Worm (Caenorhabditis elegans): Measurements from ENCODE around the gene erp-44.2.

erp-44.2 gene

ce11 chrIV:7877781-7878180, 43.3 kb upstream of the erp-44.2 start, which contains the start of gene kin-26:
Gene kin-26, minus strand, starts transcription at chrIV:7877881.
- TF ChIP-seq zip-8 (tag; optimal IDR thresholded peaks at IDR 0.05) = no peak
- no peak for TF ChIP-seq sem-2 (GFP tag; optimal IDR thresholded peaks at IDR 0.05)
- TF ChIP-seq pha-4 (tag; optimal IDR thresholded peaks at IDR 0.05) = no peak
- no peak for TF ChIP-seq sptf-1 (tag; optimal IDR thresholded peaks at IDR 0.05)
- no peak for TF ChIP-seq ham-2 (GFP tag; optimal IDR thresholded peaks at IDR 0.05)
- TF ChIP-seq mep-1 (tag; optimal IDR thresholded peaks at IDR 0.05) = no peak
- no peak for TF ChIP-seq bed-3 (GFP tag; optimal IDR thresholded peaks at IDR 0.05)
- no peak for TF ChIP-seq ces-1 (GFP tag; optimal IDR thresholded peaks at IDR 0.05)
- no peak for TF ChIP-seq lin-32 (GFP tag; optimal IDR thresholded peaks at IDR 0.05)
- TF ChIP-seq cnd-1 (tag; optimal IDR thresholded peaks at IDR 0.05) = no peak
- TF ChIP-seq unc-39 (tag; optimal IDR thresholded peaks at IDR 0.05) = no peak
- no peak for TF ChIP-seq flh-1 (GFP tag; optimal IDR thresholded peaks at IDR 0.05)
- TF ChIP-seq unc-62 (GFP tag; optimal IDR thresholded peaks at IDR 0.05) = no peak
- TF ChIP-seq nhr-237 (tag; optimal IDR thresholded peaks at IDR 0.05) = no peak
- no peak for TF ChIP-seq ceh-39 (tag; optimal IDR thresholded peaks at IDR 0.05)

ce11 chrIV:7877255-7877654, 42.8 kb upstream of the erp-44.2 start:
- TF ChIP-seq nhr-237 (tag; optimal IDR thresholded peaks at IDR 0.05) (no peak), sem-2 (GFP tag; optimal IDR thresholded peaks at IDR 0.05) (no peak), lin-32 (GFP tag; optimal IDR thresholded peaks at IDR 0.05) (no peak), unc-39 (tag; optimal IDR thresholded peaks at IDR 0.05) (no peak)

ce11 chrIV:7870451-7870850, 36.0 kb upstream of the erp-44.2 start, which contains the start of gene T06C10.3:
Gene T06C10.3, plus strand, starts transcription at chrIV:7870751.
- TF ChIP-seq lin-13 (tag; optimal IDR thresholded peaks at IDR 0.05) (no peak), flh-1 (GFP tag; optimal IDR thresholded peaks at IDR 0.05) (no peak), sptf-1 (tag; optimal IDR thresholded peaks at IDR 0.05) (no peak), nhr-76 (tag; optimal IDR thresholded peaks at IDR 0.05) (no peak), mep-1 (tag; optimal IDR thresholded peaks at IDR 0.05) (no peak)

- TF ChIP-seq unc-62 (GFP tag; optimal IDR thresholded peaks at IDR 0.05) (no peak), mep-1 (tag; optimal IDR thresholded peaks at IDR 0.05) (no peak), pha-4 (tag; optimal IDR thresholded peaks at IDR 0.05) (no peak), cnd-1 (tag; optimal IDR thresholded peaks at IDR 0.05) (no peak), elt-1 (tag; optimal IDR thresholded peaks at IDR 0.05; ENCODE audit: borderline replicate concordance, insufficient read depth) (no peak), unc-39 (tag; optimal IDR thresholded peaks at IDR 0.05) (no peak), lsy-2 (tag; optimal IDR thresholded peaks at IDR 0.05) (no peak), ceh-39 (tag; optimal IDR thresholded peaks at IDR 0.05) (no peak), drap-1 (GFP tag; optimal IDR thresholded peaks at IDR 0.05) (no peak), nhr-2 (tag; optimal IDR thresholded peaks at IDR 0.05) (no peak), nhr-28 (tag; optimal IDR thresholded peaks at IDR 0.05) (no peak), ces-1 (GFP tag; optimal IDR thresholded peaks at IDR 0.05) (no peak), blmp-1 (tag; optimal IDR thresholded peaks at IDR 0.05) (no peak), nhr-12 (tag; optimal IDR thresholded peaks at IDR 0.05) (no peak)
Measured at ce11 chrIV:7868607-7869006, 34.1 kb upstream of the erp-44.2 start, which contains the start of gene flp-10. Gene flp-10, plus strand, starts transcription at chrIV:7868907.

ce11 chrIV:7851291-7851690, 16.8 kb upstream of the erp-44.2 start:
- no peak for TF ChIP-seq snpc-4 (tag; optimal IDR thresholded peaks at IDR 0.05)
- TF ChIP-seq elt-3 (tag; optimal IDR thresholded peaks at IDR 0.05) = no peak
- no peak for TF ChIP-seq flh-1 (GFP tag; optimal IDR thresholded peaks at IDR 0.05)
- no peak for TF ChIP-seq nhr-12 (tag; optimal IDR thresholded peaks at IDR 0.05)
- TF ChIP-seq hlh-1 (tag; optimal IDR thresholded peaks at IDR 0.05) = no peak
- TF ChIP-seq sptf-1 (tag; optimal IDR thresholded peaks at IDR 0.05) = no peak
- no peak for TF ChIP-seq pha-4 (tag; optimal IDR thresholded peaks at IDR 0.05)
- TF ChIP-seq elt-1 (tag; optimal IDR thresholded peaks at IDR 0.05; ENCODE audit: borderline replicate concordance, insufficient read depth) = no peak
- no peak for TF ChIP-seq ham-2 (GFP tag; optimal IDR thresholded peaks at IDR 0.05)

ce11 chrIV:7850329-7850728, 15.9 kb upstream of the erp-44.2 start:
- no peak for TF ChIP-seq unc-120 (tag; optimal IDR thresholded peaks at IDR 0.05; ENCODE audit: poor library complexity, severe bottlenecking)
- TF ChIP-seq M03D4.4 (tag; optimal IDR thresholded peaks at IDR 0.05) = no peak
- no peak for TF ChIP-seq flh-1 (GFP tag; optimal IDR thresholded peaks at IDR 0.05)
- TF ChIP-seq nhr-237 (tag; optimal IDR thresholded peaks at IDR 0.05) = no peak
- TF ChIP-seq pha-4 (tag; optimal IDR thresholded peaks at IDR 0.05) = no peak
- no peak for TF ChIP-seq ztf-11 (tag; optimal IDR thresholded peaks at IDR 0.05)
- no peak for TF ChIP-seq ceh-43 (GFP tag; optimal IDR thresholded peaks at IDR 0.05)
- no peak for TF ChIP-seq snpc-4 (tag; optimal IDR thresholded peaks at IDR 0.05)
- TF ChIP-seq lin-32 (GFP tag; optimal IDR thresholded peaks at IDR 0.05) = no peak
- no peak for TF ChIP-seq tbx-8 (GFP tag; optimal IDR thresholded peaks at IDR 0.05)
- no peak for TF ChIP-seq cnd-1 (tag; optimal IDR thresholded peaks at IDR 0.05)
- no peak for TF ChIP-seq blmp-1 (tag; optimal IDR thresholded peaks at IDR 0.05)

All from whole organism, mixed stage, embryonic.